Worm (Caenorhabditis elegans): ENCODE measurements around the gene rnp-4.

ce11 chrIII:4356384-4356783, 49.7 kb upstream of the rnp-4 start, which contains the start of gene mnp-1:
- no peak for TF ChIP-seq dao-5 (tag; optimal IDR thresholded peaks at IDR 0.05)
- TF ChIP-seq him-1 (tag; optimal IDR thresholded peaks at IDR 0.05) = no peak
- TF ChIP-seq W03F9.2 (tag; optimal IDR thresholded peaks at IDR 0.05) = no peak

Measured in whole organism, L4/young adult.